Worm (Caenorhabditis elegans): ENCODE results near the gene acly-1.

DNA sequence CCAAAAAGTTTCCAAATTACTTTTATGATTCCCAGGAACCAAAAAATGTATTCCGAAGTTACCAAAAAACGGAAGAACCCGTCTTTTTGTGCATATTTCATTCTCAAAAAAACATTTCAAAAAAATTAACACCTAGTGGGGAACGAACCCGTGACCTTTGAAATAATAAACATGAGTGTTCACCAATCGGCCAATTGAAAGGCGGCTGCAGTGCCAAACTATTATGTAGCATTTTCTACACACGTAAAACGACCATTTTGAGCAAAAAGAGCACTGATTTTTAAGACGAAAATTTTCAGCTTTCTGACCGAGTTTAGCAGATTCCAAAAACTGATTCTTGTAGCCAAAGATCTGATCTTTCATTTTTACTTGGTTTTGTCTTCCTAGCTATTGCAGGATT, 11.7 kb downstream of the acly-1 start:
- no peak for TF ChIP-seq crh-2 (tag; optimal IDR thresholded peaks at IDR 0.05)
- TF ChIP-seq Y55F3AM.14 (GFP tag; optimal IDR thresholded peaks at IDR 0.05), result no peak
- no peak for TF ChIP-seq lsy-2 (tag; optimal IDR thresholded peaks at IDR 0.05)
- no peak for TF ChIP-seq nhr-77 (tag; optimal IDR thresholded peaks at IDR 0.05)
- no peak for TF ChIP-seq elt-1 (tag; optimal IDR thresholded peaks at IDR 0.05)
- TF ChIP-seq elt-3 (tag; optimal IDR thresholded peaks at IDR 0.05), result no peak
- no peak for TF ChIP-seq snpc-4 (tag; optimal IDR thresholded peaks at IDR 0.05)
- TF ChIP-seq lin-39 (tag; optimal IDR thresholded peaks at IDR 0.05), result no peak
- TF ChIP-seq ztf-4 (tag; optimal IDR thresholded peaks at IDR 0.05), result no peak

Data from whole organism, L2 larva.